Worm (Caenorhabditis elegans) whole organism, L4/young adult: ENCODE data around the gene twk-2.

Experiments
- W03F9.2 ChIP-seq: fragments of 150-350 bp; optimal IDR thresholded peaks from 2 replicates; lab custom pipeline; 2014; ENCODE audit warnings: missing biosample characterization, missing genetic modification characterization
- dao-5 ChIP-seq: sonication (generic microtip); optimal IDR thresholded peaks from 2 replicates; lab custom pipeline; 2016; ENCODE audit warnings: missing genotype, missing genetic modification characterization, moderate library complexity, missing compliant biosample characterization
- him-1 ChIP-seq: sonication (generic microtip); optimal IDR thresholded peaks from 2 replicates; lab custom pipeline; 2016; ENCODE audit warnings: missing genotype, missing genetic modification reagents, missing genetic modification characterization, missing compliant biosample characterization

twk-2 gene

DNA sequence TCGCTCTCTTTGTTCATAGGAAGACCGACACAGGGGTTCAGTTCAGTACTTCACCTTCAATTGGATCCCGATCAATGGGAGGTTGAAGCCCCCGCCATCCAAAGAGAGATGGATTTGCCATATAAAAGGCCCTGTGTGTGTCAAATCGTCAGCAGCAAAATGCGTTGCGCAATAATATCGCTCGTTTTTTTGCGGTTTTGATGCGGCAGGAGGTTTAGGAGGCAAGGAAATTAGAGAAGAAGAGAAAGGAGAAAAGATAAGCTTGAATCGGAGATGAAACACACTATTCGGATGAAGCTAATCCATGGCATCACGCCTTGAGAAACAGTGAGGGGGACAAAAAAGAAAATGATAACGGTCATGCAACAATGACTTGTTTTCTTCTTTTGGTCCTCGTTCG, 58.5 kb downstream of the twk-2 start:
- TF ChIP-seq W03F9.2 (tag; lab: Kevin White, UChicago) (no peak), dao-5 (no peak), him-1 (tag; lab: Kevin White, UChicago) (no peak)

DNA sequence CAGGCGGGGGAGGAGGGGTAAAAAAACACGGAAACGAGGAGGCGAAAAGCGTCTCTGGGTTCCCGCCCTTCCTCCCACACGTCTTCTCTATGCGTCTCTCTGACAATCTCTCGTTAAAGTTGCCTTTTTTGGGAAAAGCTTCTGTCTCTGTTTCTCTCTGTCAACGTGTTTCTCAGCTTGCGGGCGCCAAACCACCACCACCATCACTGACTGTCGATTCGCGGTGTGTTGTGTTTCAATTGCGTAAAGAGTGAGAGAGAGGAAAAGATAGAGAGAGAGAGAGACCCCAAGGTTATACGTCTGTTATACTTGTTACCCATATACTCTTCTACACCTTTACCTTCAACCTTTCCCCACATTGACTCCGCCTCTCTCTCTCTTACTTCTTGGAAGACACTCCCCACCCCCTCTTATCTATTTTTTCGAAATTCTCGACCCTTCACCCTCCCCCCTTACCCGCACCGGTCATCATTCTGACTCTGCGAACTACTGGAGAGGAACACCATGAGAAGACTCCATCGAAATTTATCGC, 60.4 kb downstream of the twk-2 start, which contains the start of gene mlt-7:
mlt-7 (plus strand) TSS at position 482 of the 532 bp plus-strand sequence.
- TF ChIP-seq him-1 (tag; lab: Kevin White, UChicago) (no peak), W03F9.2 (tag; lab: Kevin White, UChicago) (no peak), dao-5 (no peak)
